Worm (Caenorhabditis elegans): ENCODE results near the gene flp-28.

ce11 chrX:10053742-10054409 lies 33.9 kb downstream of the flp-28 start, which contains the start of gene cbs-1:
- no peak for TF ChIP-seq ceh-44 (GFP tag; IDR thresholded peaks at IDR 0.05)
- no peak for TF ChIP-seq ceh-62 (tag; optimal IDR thresholded peaks at IDR 0.05)
- TF ChIP-seq lsy-2 (tag; optimal IDR thresholded peaks at IDR 0.05) = no peak
- no peak for TF ChIP-seq duxl-1 (tag; optimal IDR thresholded peaks at IDR 0.05; ENCODE audit: poor library complexity)
- TF ChIP-seq skn-1 (tag; optimal IDR thresholded peaks at IDR 0.05) = no peak
- no peak for TF ChIP-seq rbr-2 (tag; optimal IDR thresholded peaks at IDR 0.05)
- no peak for TF ChIP-seq nhr-10 (tag; optimal IDR thresholded peaks at IDR 0.05)
- no peak for TF ChIP-seq nhr-6 (tag; optimal IDR thresholded peaks at IDR 0.05)
- no peak for TF ChIP-seq F37D6.2 (tag; optimal IDR thresholded peaks at IDR 0.05)
- TF ChIP-seq ama-1 (optimal IDR thresholded peaks at IDR 0.05) = no peak
- TF ChIP-seq daf-12 (tag; optimal IDR thresholded peaks at IDR 0.05) = no peak
- TF ChIP-seq jun-1 (tag; optimal IDR thresholded peaks at IDR 0.05) = no peak
- no peak for TF ChIP-seq R02D3.7 (tag; optimal IDR thresholded peaks at IDR 0.05)
